Fruit fly (Drosophila melanogaster) ovary, adult (tissue): Measurements from ENCODE around the gene CG3815.
A peak's percentile ranks its signal among the peaks of the same experiment; 100 is the strongest.

Experiments
- CG17801 ChIP-seq: fragments of 200-800 bp; optimal IDR thresholded peaks from 2 replicates; lab custom pipeline; 2019; ENCODE audit warnings: missing biosample characterization, mild to moderate bottlenecking, missing genetic modification characterization, moderate library complexity; ENCODE audit not compliant: partially characterized antibody

CG3815 gene

dm6 chrX:6295129-6295539 is at the start of gene CG3815, which contains the start of gene CG15891:
Gene CG3815 (plus strand): TSS chrX:6295389.
Gene CG15891 (minus strand): TSS chrX:6295345.
- peak; percentile 66 for TF ChIP-seq CG17801 (GFP tag; lab: Kevin White, UChicago)

DNA sequence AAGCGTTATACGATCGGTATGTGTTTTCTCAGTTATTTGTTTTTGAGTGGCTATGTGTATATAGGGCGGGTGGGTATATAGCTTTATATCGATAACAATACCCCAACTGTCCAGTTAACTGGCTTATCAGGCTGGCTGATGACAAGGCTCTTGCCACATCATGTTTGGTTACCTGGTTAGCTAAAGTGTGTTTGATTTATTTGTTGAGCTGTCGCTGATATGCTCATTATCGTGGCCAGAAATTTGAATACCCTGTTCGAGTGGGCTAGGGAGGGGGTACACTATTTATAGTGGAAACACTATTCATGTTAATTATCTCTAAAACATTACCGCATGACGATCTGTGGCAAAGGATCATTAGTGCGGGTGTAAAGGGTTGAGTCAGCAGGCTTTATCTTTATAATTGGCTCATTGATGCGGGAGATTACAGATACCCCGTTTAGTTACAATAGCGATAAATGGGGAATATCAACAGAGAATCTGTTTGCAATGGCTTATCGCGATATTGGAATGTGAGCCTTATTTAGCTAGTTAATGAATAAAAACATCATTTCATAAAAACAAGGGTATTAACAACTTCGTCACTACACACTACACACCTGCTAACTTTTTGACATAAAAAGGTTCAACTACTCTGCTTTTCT is 42.2 kb upstream of the CG3815 start:
- no peak for TF ChIP-seq CG17801 (GFP tag; lab: Kevin White, UChicago)

dm6 chrX:6253701-6254100 is 41.5 kb upstream of the CG3815 start:
- TF ChIP-seq CG17801 (GFP tag; lab: Kevin White, UChicago): no peak

- no peak for TF ChIP-seq CG17801 (GFP tag; lab: Kevin White, UChicago)
Observed at dm6 chrX:6254617-6255349, 40.4 kb upstream of the CG3815 start.

DNA sequence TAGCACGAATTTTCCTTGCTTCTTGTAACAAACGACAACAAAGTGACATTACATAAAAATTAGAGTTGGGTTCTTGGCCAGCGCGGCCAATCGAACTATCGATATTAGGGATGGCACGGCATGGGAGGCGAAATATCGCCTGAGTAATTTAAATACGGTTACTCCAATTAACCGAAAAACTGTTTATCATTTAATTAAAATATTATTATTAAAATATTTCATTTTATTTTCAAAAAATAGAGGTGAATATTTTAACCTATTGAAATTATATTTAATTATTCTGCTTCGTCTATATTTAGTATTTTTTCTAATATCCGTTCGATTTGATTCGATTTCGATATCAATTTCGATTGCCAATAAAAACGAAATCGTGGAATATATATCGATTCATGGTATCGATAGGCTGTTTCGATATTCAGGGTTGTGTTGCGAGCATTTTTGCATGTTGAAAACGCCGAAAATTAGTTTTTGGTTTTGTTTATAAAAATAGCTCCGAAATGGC is 39.7 kb upstream of the CG3815 start, which contains the start of the genes Rbcn-3A and Spx:
Rbcn-3A (minus strand) TSS at position 74 of the 502 bp plus-strand sequence.
Spx (plus strand) TSS at position 409 of the 502 bp plus-strand sequence.
- TF ChIP-seq CG17801 (GFP tag; lab: Kevin White, UChicago): peak; percentile 35

- no peak for TF ChIP-seq CG17801 (GFP tag; lab: Kevin White, UChicago)
Observed at dm6 chrX:6259696-6260095, 35.5 kb upstream of the CG3815 start.

DNA sequence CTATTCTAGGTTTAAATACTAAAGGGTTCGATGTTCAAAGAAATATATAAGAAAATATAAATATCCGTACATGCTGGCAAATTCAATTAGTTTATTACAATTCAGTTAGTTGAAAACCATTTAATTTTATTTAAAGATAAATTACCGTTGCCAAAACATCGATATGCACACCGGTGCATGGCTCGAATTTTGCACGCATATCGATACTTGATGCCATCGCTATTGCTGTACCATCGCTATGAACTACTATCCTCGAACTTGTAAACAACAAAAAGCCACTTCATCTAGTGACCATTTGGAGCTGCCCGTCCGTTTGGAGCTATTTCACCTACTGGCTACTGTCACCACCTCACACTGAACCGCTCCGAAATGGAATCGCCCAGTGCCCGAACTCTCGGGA is 34.3 kb upstream of the CG3815 start, which contains the start of gene Josd:
Josd (plus strand) TSS at position 270 of the 400 bp plus-strand sequence.
- TF ChIP-seq CG17801 (GFP tag; lab: Kevin White, UChicago): no peak

DNA sequence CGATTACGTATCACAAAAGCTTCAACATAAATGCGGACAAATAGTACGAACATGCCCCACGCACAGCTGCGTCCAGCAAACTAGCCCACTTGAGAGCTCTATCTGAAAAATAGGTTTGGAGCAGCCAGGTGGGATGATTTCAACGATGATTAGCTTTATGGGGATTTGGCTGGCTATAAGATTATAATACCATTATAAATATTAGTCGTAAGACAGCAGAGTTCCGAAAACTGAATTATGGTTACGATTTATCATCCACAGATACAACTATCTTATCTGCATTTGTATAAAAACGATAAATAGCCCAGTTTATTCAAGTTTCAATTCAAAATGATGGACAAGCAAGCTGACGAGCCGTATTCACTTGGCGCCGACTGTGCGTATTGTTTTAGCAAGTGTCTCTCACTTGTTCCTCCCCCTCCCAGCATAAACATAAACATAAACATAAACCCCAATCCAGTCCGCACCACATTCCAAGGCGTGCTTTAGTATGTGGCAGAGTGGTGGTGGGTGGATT is 31.5 kb upstream of the CG3815 start:
- no peak for TF ChIP-seq CG17801 (GFP tag; lab: Kevin White, UChicago)

dm6 chrX:6264456-6264855 is 30.7 kb upstream of the CG3815 start:
- TF ChIP-seq CG17801 (GFP tag; lab: Kevin White, UChicago): no peak

- peak; percentile 95 for TF ChIP-seq CG17801 (GFP tag; lab: Kevin White, UChicago)
Observed at dm6 chrX:6265456-6265877, 29.7 kb upstream of the CG3815 start.

dm6 chrX:6266092-6266491 is 29.1 kb upstream of the CG3815 start:
- TF ChIP-seq CG17801 (GFP tag; lab: Kevin White, UChicago): no peak

- no peak for TF ChIP-seq CG17801 (GFP tag; lab: Kevin White, UChicago)
Observed at dm6 chrX:6267187-6267711, 27.9 kb upstream of the CG3815 start, which contains the start of gene schlank. Gene schlank (minus strand): TSS chrX:6267228.

- TF ChIP-seq CG17801 (GFP tag; lab: Kevin White, UChicago): peak; percentile 34
Observed at dm6 chrX:6267745-6268582, 27.2 kb upstream of the CG3815 start, which contains the start of gene Spt6. Gene Spt6 (plus strand): TSS chrX:6267797.

dm6 chrX:6276590-6276989 is 18.6 kb upstream of the CG3815 start, which contains the start of gene CG3566:
Gene CG3566 (minus strand): TSS chrX:6276724.
- no peak for TF ChIP-seq CG17801 (GFP tag; lab: Kevin White, UChicago)
